Worm (Caenorhabditis elegans): ENCODE results near the gene B0507.4.

DNA sequence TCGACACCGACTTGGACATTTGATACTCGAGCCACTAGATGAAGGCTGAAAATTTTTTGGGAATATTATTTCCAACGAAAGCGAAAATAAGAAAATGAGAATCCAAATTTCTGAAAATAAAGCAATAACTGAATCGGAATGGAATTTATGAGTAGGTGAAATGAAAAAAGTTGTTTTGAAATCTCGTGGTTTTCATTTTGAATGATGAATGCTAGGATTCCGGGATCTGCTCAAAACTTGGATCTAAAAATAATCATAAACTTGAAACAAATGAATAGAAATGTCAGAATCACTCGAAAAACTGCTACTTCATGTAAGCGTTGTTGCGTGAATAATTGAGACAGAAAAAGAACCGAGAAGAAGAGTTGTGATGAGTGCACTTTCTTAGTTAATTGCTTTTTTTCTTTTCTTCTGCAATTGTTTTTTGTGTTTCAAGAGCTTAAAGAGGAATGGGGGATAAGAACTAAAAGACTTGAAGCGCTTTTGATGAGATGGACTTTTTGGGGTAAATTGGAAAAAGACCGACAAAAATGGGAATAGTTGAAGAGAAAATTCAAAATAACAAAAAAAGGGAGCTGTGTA lies 46.3 kb downstream of the B0507.4 start, which contains the start of gene magu-2:
- TF ChIP-seq ztf-23 (GFP tag; IDR thresholded peaks at IDR 0.05) (no peak), flt-1 (GFP tag; IDR thresholded peaks at IDR 0.05) (no peak), cog-1 (tag; optimal IDR thresholded peaks at IDR 0.05) (no peak), ztf-29 (GFP tag; IDR thresholded peaks at IDR 0.05) (no peak)

Measured in whole organism, midembryonic.